Worm (Caenorhabditis elegans) whole organism, L1 larva: Measurements from ENCODE around the gene mcm-2.
A peak's percentile ranks its signal among the peaks of the same experiment; 100 is the strongest.

Experiments used
- C04F5.9 ChIP-seq: sonication (generic microtip); optimal IDR thresholded peaks from 2 replicates; lab custom pipeline; 2016; ENCODE audit warnings: missing genetic modification characterization, missing compliant biosample characterization
- F16B12.6 ChIP-seq: fragments of 150-350 bp; optimal IDR thresholded peaks from 2 replicates; lab custom pipeline; 2014; ENCODE audit warnings: missing biosample characterization, missing genetic modification characterization
- aha-1 ChIP-seq: fragments of 150-350 bp; optimal IDR thresholded peaks from 2 replicates; lab custom pipeline; 2014; ENCODE audit warnings: missing biosample characterization, missing genetic modification characterization
- ama-1 ChIP-seq: fragments of 150-350 bp; optimal IDR thresholded peaks from 2 replicates; lab custom pipeline; 2014
- blmp-1 ChIP-seq: fragments of 150-350 bp; optimal IDR thresholded peaks from 2 replicates; lab custom pipeline; 2014; ENCODE audit warnings: missing biosample characterization, missing genetic modification characterization
- ceh-90 ChIP-seq: sonication (generic microtip); optimal IDR thresholded peaks from 2 replicates; lab custom pipeline; 2016; ENCODE audit warnings: missing genetic modification characterization, missing compliant biosample characterization
- dpl-1 ChIP-seq, 3 experiments: fragments of 150-350 bp in 2 of 3; sonication (generic microtip) in 1 of 3; optimal IDR thresholded peaks; 2 replicates each; lab custom pipeline; 2014 to 2017; ENCODE audit warnings: missing biosample characterization in 3 of 3, missing genetic modification characterization in 3 of 3, missing genetic modification reagents in 3 of 3
- efl-1 ChIP-seq, 4 experiments: fragments of 150-350 bp; optimal IDR thresholded peaks in 3 of 4; peaks in 1 of 4; 1 replicate in 1 of 4; 2 replicates in 3 of 4; lab custom pipeline; 2014; ENCODE audit warnings: missing biosample characterization in 2 of 4, missing genetic modification characterization in 2 of 4, missing genetic modification reagents in 2 of 4
- fkh-4 ChIP-seq: sonication (generic microtip); optimal IDR thresholded peaks from 2 replicates; lab custom pipeline; 2016; ENCODE audit warnings: missing compliant biosample characterization, missing genetic modification characterization, borderline replicate concordance
- grh-1 ChIP-seq: fragments of 200-800 bp; sonication (Bioruptor generic); IDR thresholded peaks from 2 replicates; pipeline ENCODE4 v1.3.6; 2022; ENCODE audit warnings: missing genetic modification reagents, missing genetic modification characterization, missing compliant biosample characterization
- hlh-4 ChIP-seq: sonication (generic microtip); optimal IDR thresholded peaks from 2 replicates; lab custom pipeline; 2016; ENCODE audit warnings: mild to moderate bottlenecking, missing genetic modification characterization, missing compliant biosample characterization
- hpl-2 ChIP-seq: fragments of 150-350 bp; optimal IDR thresholded peaks from 2 replicates; lab custom pipeline; 2014; ENCODE audit warnings: missing biosample characterization, missing genetic modification reagents, missing genetic modification characterization
- jun-1 ChIP-seq: fragments of 150-350 bp; optimal IDR thresholded peaks from 2 replicates; lab custom pipeline; 2014; ENCODE audit warnings: missing biosample characterization, missing genetic modification reagents, missing genetic modification characterization
- lin-13 ChIP-seq: fragments of 150-350 bp; optimal IDR thresholded peaks from 2 replicates; lab custom pipeline; 2014; ENCODE audit warnings: missing biosample characterization, missing genetic modification reagents, missing genetic modification characterization
- lin-15B ChIP-seq: fragments of 150-350 bp; sonication (generic microtip); optimal IDR thresholded peaks from 3 replicates; lab custom pipeline; 2014; ENCODE audit warnings: missing biosample characterization, missing genetic modification characterization
- mab-9 ChIP-seq: fragments of 200-800 bp; sonication (Bioruptor generic); IDR thresholded peaks from 2 replicates; pipeline ENCODE4 v1.3.6; 2022; ENCODE audit warnings: missing genetic modification reagents, missing genetic modification characterization, missing compliant biosample characterization
- mdl-1 ChIP-seq, 2 experiments: fragments of 150-350 bp; optimal IDR thresholded peaks; 2 replicates each; lab custom pipeline; 2014 to 2017; ENCODE audit warnings: missing biosample characterization in 2 of 2, missing genetic modification characterization in 2 of 2, inconsistent platforms in 1 of 2
- mep-1 ChIP-seq: fragments of 150-350 bp; optimal IDR thresholded peaks from 2 replicates; lab custom pipeline; 2014; ENCODE audit warnings: missing biosample characterization, missing genetic modification characterization
- nhr-12 ChIP-seq: sonication (generic microtip); optimal IDR thresholded peaks from 2 replicates; lab custom pipeline; 2017; ENCODE audit warnings: missing biosample characterization, missing genetic modification characterization
- nhr-19 ChIP-seq: fragments of 200-800 bp; sonication (Bioruptor generic); conservative IDR thresholded peaks from 2 replicates; pipeline ENCODE4 v1.3.6; 2022; ENCODE audit warnings: missing genetic modification characterization, missing compliant biosample characterization
- nhr-20 ChIP-seq: sonication (generic microtip); optimal IDR thresholded peaks from 2 replicates; lab custom pipeline; 2016; ENCODE audit warnings: mild to moderate bottlenecking, missing genetic modification characterization, missing compliant biosample characterization
- nhr-28 ChIP-seq: fragments of 150-350 bp; optimal IDR thresholded peaks from 2 replicates; lab custom pipeline; 2014; ENCODE audit warnings: missing biosample characterization, missing genetic modification characterization
- nhr-47 ChIP-seq: sonication (generic microtip); optimal IDR thresholded peaks from 2 replicates; lab custom pipeline; 2016; ENCODE audit warnings: mild to moderate bottlenecking, missing genetic modification characterization, moderate library complexity, missing compliant biosample characterization
- nhr-71 ChIP-seq: sonication (generic microtip); optimal IDR thresholded peaks from 2 replicates; lab custom pipeline; 2016; ENCODE audit warnings: mild to moderate bottlenecking, missing genetic modification characterization, moderate library complexity, missing compliant biosample characterization
- nhr-77 ChIP-seq: fragments of 150-350 bp; optimal IDR thresholded peaks from 2 replicates; lab custom pipeline; 2014; ENCODE audit warnings: missing biosample characterization, missing genetic modification characterization
- nhr-84 ChIP-seq: sonication (generic microtip); optimal IDR thresholded peaks from 2 replicates; lab custom pipeline; 2017; ENCODE audit warnings: missing biosample characterization, missing genetic modification characterization
- nhr-85 ChIP-seq: sonication (generic microtip); peaks from one replicate; lab custom pipeline; 2016; ENCODE audit warnings: missing genetic modification characterization, inconsistent platforms, missing compliant biosample characterization
- pag-3 ChIP-seq: sonication (generic microtip); optimal IDR thresholded peaks from 2 replicates; lab custom pipeline; 2017; ENCODE audit warnings: missing genetic modification characterization, mild to moderate bottlenecking, missing compliant biosample characterization, antibody characterized with exemption, borderline replicate concordance; ENCODE audit not compliant: insufficient read depth
- pax-3 ChIP-seq: fragments of 200-800 bp; sonication (Bioruptor generic); optimal IDR thresholded peaks from 2 replicates; lab custom pipeline; 2018; ENCODE audit warnings: mild to moderate bottlenecking, missing genetic modification characterization, moderate library complexity, missing compliant biosample characterization
- snu-23 ChIP-seq: sonication (generic microtip); optimal IDR thresholded peaks from 2 replicates; lab custom pipeline; 2016; ENCODE audit warnings: missing genetic modification characterization, missing compliant biosample characterization
- sox-4 ChIP-seq: sonication (generic microtip); optimal IDR thresholded peaks from 2 replicates; lab custom pipeline; 2016; ENCODE audit warnings: missing genetic modification characterization, missing compliant biosample characterization
- sup-37 ChIP-seq: fragments of 200-800 bp; sonication (Bioruptor generic); optimal IDR thresholded peaks from 2 replicates; lab custom pipeline; 2018; ENCODE audit warnings: mild to moderate bottlenecking, missing genetic modification characterization, missing compliant biosample characterization
- swsn-7 ChIP-seq: sonication (generic microtip); optimal IDR thresholded peaks from 2 replicates; lab custom pipeline; 2016; ENCODE audit warnings: missing genetic modification characterization, missing compliant biosample characterization
- unc-130 ChIP-seq: fragments of 150-350 bp; optimal IDR thresholded peaks from 2 replicates; lab custom pipeline; 2017; ENCODE audit warnings: missing biosample characterization, missing genetic modification characterization, inconsistent platforms
- unc-62 ChIP-seq: fragments of 150-350 bp; optimal IDR thresholded peaks from 2 replicates; lab custom pipeline; 2014; ENCODE audit warnings: missing biosample characterization, missing genetic modification reagents, missing genetic modification characterization
- unc-98 ChIP-seq: fragments of 200-800 bp; sonication (Bioruptor generic); IDR thresholded peaks from 2 replicates; pipeline ENCODE4 v1.3.6; 2022; ENCODE audit warnings: missing genetic modification characterization, missing compliant biosample characterization
- vab-15 ChIP-seq: sonication (generic microtip); optimal IDR thresholded peaks from 2 replicates; lab custom pipeline; 2017; ENCODE audit warnings: missing genotype, mild to moderate bottlenecking, missing genetic modification characterization, missing compliant biosample characterization
- xbp-1 ChIP-seq: sonication (generic microtip); optimal IDR thresholded peaks from 2 replicates; lab custom pipeline; 2016; ENCODE audit warnings: missing genetic modification characterization, missing compliant biosample characterization
- zag-1 ChIP-seq: fragments of 150-350 bp; optimal IDR thresholded peaks from 2 replicates; lab custom pipeline; 2014; ENCODE audit warnings: missing biosample characterization, missing genetic modification characterization
- zip-4 ChIP-seq: fragments of 200-800 bp; sonication (Bioruptor generic); optimal IDR thresholded peaks from 2 replicates; lab custom pipeline; 2018; ENCODE audit warnings: mild to moderate bottlenecking, missing genetic modification characterization, moderate library complexity, missing compliant biosample characterization
- ztf-11 ChIP-seq, 2 experiments: sonication (generic microtip); optimal IDR thresholded peaks; 2 replicates each; lab custom pipeline; 2016 to 2017; ENCODE audit warnings: missing genetic modification characterization in 2 of 2, missing biosample characterization in 1 of 2, missing compliant biosample characterization in 1 of 2

The mcm-2 gene

ce11 chrII:11960596-11961217 lies 45.7 kb downstream of the mcm-2 start (continued):
- TF ChIP-seq snu-23 (GFP tag; lab: Kevin White, UChicago) (peak; percentile 73), unc-62 (no peak), jun-1 (tag; lab: Kevin White, UChicago) (peak; percentile 64), sox-4 (peak; percentile 27), aha-1 (tag; lab: Kevin White, UChicago) (no peak), blmp-1 (tag; lab: Kevin White, UChicago) (no peak), nhr-28 (tag; lab: Kevin White, UChicago) (no peak), efl-1 (optimal IDR thresholded peaks at IDR 0.05; lab: Kevin White, UChicago) (peak; percentile 26 to 49), efl-1 (GFP tag; optimal IDR thresholded peaks at IDR 0.05 in 1 of 2; lab: Kevin White, UChicago) (peak; percentile 46 to 92), pax-3 (tag; lab: Kevin White, UChicago) (peak; percentile 73), ceh-90 (tag; lab: Kevin White, UChicago) (peak; percentile 10), nhr-47 (tag; lab: Kevin White, UChicago) (peak; percentile 86), nhr-19 (GFP tag; lab: Robert Waterston, UW) (peak; percentile 77), xbp-1 (tag; lab: Kevin White, UChicago) (peak; percentile 59), pag-3 (tag; lab: Kevin White, UChicago) (no peak), mep-1 (peak; percentile 69), hlh-4 (tag; lab: Kevin White, UChicago) (no peak), swsn-7 (tag; lab: Kevin White, UChicago) (peak; percentile 69), nhr-84 (no peak), nhr-71 (peak; percentile 77), nhr-85 (tag; lab: Kevin White, UChicago) (peak; percentile 68), ama-1 (lab: Kevin White, UChicago) (no peak), nhr-77 (tag; lab: Kevin White, UChicago) (peak; percentile 47), F16B12.6 (tag; lab: Kevin White, UChicago) (peak; percentile 45), nhr-12 (tag; lab: Kevin White, UChicago) (no peak), lin-13 (GFP tag; lab: Kevin White, UChicago) (no peak), unc-130 (tag; lab: Kevin White, UChicago) (peak; percentile 60), sup-37 (GFP tag; lab: Kevin White, UChicago) (peak; percentile 63), fkh-4 (no peak), dpl-1 (GFP tag; optimal IDR thresholded peaks at IDR 0.05; lab: Kevin White, UChicago) (peak; percentile 1 to 17 (median 3)), mab-9 (GFP tag; lab: Robert Waterston, UW) (peak; percentile 39; the same call in 1 of the 2 replicates), zag-1 (tag; lab: Kevin White, UChicago) (no peak), nhr-20 (tag; lab: Kevin White, UChicago) (peak; percentile 56), zip-4 (GFP tag; lab: Kevin White, UChicago) (peak; percentile 42), vab-15 (tag; lab: Kevin White, UChicago) (peak; percentile 72), mdl-1 (tag; optimal IDR thresholded peaks at IDR 0.05; lab: Kevin White, UChicago) (peak in 1 of 2 experiments; percentile 2), hpl-2 (GFP tag; lab: Kevin White, UChicago) (no peak), unc-98 (GFP tag; lab: Robert Waterston, UW) (0 out of 2 replicates have a peak, but pooled peaks have one; percentile 21), ztf-11 (tag; optimal IDR thresholded peaks at IDR 0.05; lab: Kevin White, UChicago) (peak in 1 of 2 experiments; percentile 58), lin-15B (tag; lab: Kevin White, UChicago) (peak; percentile 24), grh-1 (peak; percentile 46; the same call in 1 of the 2 replicates), C04F5.9 (tag; lab: Kevin White, UChicago) (peak; percentile 20)
- TF ChIP-seq, all 84 proteins: peak for 52
